Fruit fly (Drosophila melanogaster) whole organism, wandering third instar larva: ENCODE data around the gene salt.

ENCODE experiments used
- Abd-B ChIP-seq: fragments of >200 bp; optimal IDR thresholded peaks from 2 replicates; lab custom pipeline; 2017; ENCODE audit warnings: missing biosample characterization, missing genetic modification characterization
- CG32264 ChIP-seq: fragments of 200-800 bp; sonication (Bioruptor generic); optimal IDR thresholded peaks from 2 replicates; lab custom pipeline; 2016; ENCODE audit warnings: missing biosample characterization, missing genetic modification characterization
- CG9705 ChIP-seq: fragments of 200-800 bp; sonication (Bioruptor generic); optimal IDR thresholded peaks from 2 replicates; lab custom pipeline; 2018; ENCODE audit warnings: missing biosample characterization, mild to moderate bottlenecking, missing genetic modification characterization
- CrebA ChIP-seq: fragments of 200-800 bp; sonication (Bioruptor generic); optimal IDR thresholded peaks from 2 replicates; lab custom pipeline; 2016; ENCODE audit warnings: missing biosample characterization, mild to moderate bottlenecking, missing genetic modification characterization, borderline replicate concordance
- Dfd ChIP-seq: fragments of >200 bp; optimal IDR thresholded peaks from 2 replicates; lab custom pipeline; 2017; ENCODE audit warnings: missing biosample characterization, missing genetic modification characterization
- Dif ChIP-seq: fragments of 200-275, 200-300 bp; sonication (Bioruptor generic); optimal IDR thresholded peaks from 2 replicates; lab custom pipeline; 2018; ENCODE audit warnings: missing biosample characterization, missing genetic modification characterization; ENCODE audit not compliant: partially characterized antibody
- GATAd ChIP-seq: sonication (Bioruptor generic); optimal IDR thresholded peaks from 2 replicates; lab custom pipeline; 2016; ENCODE audit warnings: missing biosample characterization, missing genetic modification characterization
- Hnf4 ChIP-seq: fragments of 200-800 bp; sonication (Bioruptor generic); optimal IDR thresholded peaks from 2 replicates; lab custom pipeline; 2016; ENCODE audit warnings: missing biosample characterization, mild to moderate bottlenecking, missing genetic modification characterization
- Hr78 ChIP-seq: fragments of >200 bp; optimal IDR thresholded peaks from 2 replicates; lab custom pipeline; 2017; ENCODE audit warnings: missing biosample characterization, missing genetic modification characterization
- Hr83 ChIP-seq: fragments of 200-300 bp; sonication (Bioruptor generic); optimal IDR thresholded peaks from 2 replicates; lab custom pipeline; 2016; ENCODE audit warnings: missing biosample characterization, mild to moderate bottlenecking, missing genetic modification characterization, moderate library complexity; ENCODE audit not compliant: poor library complexity, severe bottlenecking
- Jra ChIP-seq: sonication (Bioruptor generic); optimal IDR thresholded peaks from 2 replicates; lab custom pipeline; 2016; ENCODE audit warnings: missing biosample characterization, missing genetic modification characterization
- Mio ChIP-seq: sonication (Bioruptor generic); optimal IDR thresholded peaks from 2 replicates; lab custom pipeline; 2016; ENCODE audit warnings: missing biosample characterization, missing genetic modification characterization
- Myc ChIP-seq: fragments of >200 bp; optimal IDR thresholded peaks from 2 replicates; lab custom pipeline; 2017
- N ChIP-seq: fragments of >200 bp; optimal IDR thresholded peaks from 2 replicates; lab custom pipeline; 2018; ENCODE audit warnings: missing biosample characterization, missing external identifiers, missing genetic modification characterization
- OdsH ChIP-seq: fragments of 200-800 bp; sonication (Bioruptor generic); optimal IDR thresholded peaks from 2 replicates; lab custom pipeline; 2016; ENCODE audit warnings: missing biosample characterization, mild to moderate bottlenecking, missing genetic modification characterization
- Rel ChIP-seq, 2 experiments: fragments of 200-800 bp; sonication (Bioruptor generic) in 1 of 2; optimal IDR thresholded peaks; 2 replicates in 1 of 2; 3 replicates in 1 of 2; lab custom pipeline; 2016 to 2019; ENCODE audit warnings: mild to moderate bottlenecking in 2 of 2, missing biosample characterization in 2 of 2, missing genetic modification characterization in 2 of 2, moderate library complexity in 1 of 2
- Sp1 ChIP-seq: fragments of 200-800 bp; sonication (Bioruptor generic); optimal IDR thresholded peaks from 3 replicates; lab custom pipeline; 2019; ENCODE audit warnings: missing biosample characterization, mild to moderate bottlenecking, missing genetic modification characterization, moderate library complexity
- Vsx2 ChIP-seq: fragments of 200-300, 225-300 bp; sonication (Bioruptor generic); optimal IDR thresholded peaks from 2 replicates; lab custom pipeline; 2018; ENCODE audit warnings: missing biosample characterization, missing genetic modification characterization; ENCODE audit not compliant: partially characterized antibody
- br ChIP-seq: fragments of 200-800 bp; sonication (Bioruptor generic); optimal IDR thresholded peaks from 2 replicates; lab custom pipeline; 2016; ENCODE audit warnings: missing biosample characterization, missing genetic modification characterization
- dl ChIP-seq, 2 experiments: fragments of 175-275, 200-275 bp in 1 of 2; fragments of 200-275 bp in 1 of 2; sonication (Bioruptor generic); optimal IDR thresholded peaks; lab custom pipeline; 2018; ENCODE audit warnings: mild to moderate bottlenecking in 2 of 2, missing biosample characterization in 2 of 2, missing genetic modification characterization in 2 of 2, moderate library complexity in 2 of 2; ENCODE audit not compliant: partially characterized antibody in 2 of 2, insufficient read depth in 1 of 2
- dmrt93B ChIP-seq: fragments of 200-800 bp; sonication (Bioruptor generic); optimal IDR thresholded peaks from 2 replicates; lab custom pipeline; 2018; ENCODE audit warnings: missing biosample characterization, mild to moderate bottlenecking, missing genetic modification characterization
- dsf ChIP-seq: sonication (Bioruptor generic); optimal IDR thresholded peaks from 2 replicates; lab custom pipeline; 2016; ENCODE audit warnings: missing biosample characterization, missing genetic modification characterization, borderline replicate concordance
- ey ChIP-seq: fragments of 200-800 bp; sonication (Bioruptor generic); optimal IDR thresholded peaks from 2 replicates; lab custom pipeline; 2016; ENCODE audit warnings: missing biosample characterization, missing genetic modification characterization
- foxo ChIP-seq, 2 experiments: fragments of 200-800 bp; sonication (Bioruptor generic); optimal IDR thresholded peaks; 2 replicates in 1 of 2; 3 replicates in 1 of 2; lab custom pipeline; 2016 to 2017; ENCODE audit warnings: missing biosample characterization in 2 of 2, missing genetic modification characterization in 2 of 2
- h ChIP-seq: fragments of 200-800 bp; sonication (Bioruptor generic); optimal IDR thresholded peaks from 3 replicates; lab custom pipeline; 2016; ENCODE audit warnings: missing biosample characterization, mild to moderate bottlenecking, missing genetic modification characterization
- lola ChIP-seq: fragments of >200 bp; optimal IDR thresholded peaks from 2 replicates; lab custom pipeline; 2017; ENCODE audit warnings: missing biosample characterization, missing genetic modification characterization
- pan ChIP-seq: fragments of >200 bp; optimal IDR thresholded peaks from 2 replicates; lab custom pipeline; 2017
- psq ChIP-seq: fragments of 200-800 bp; sonication (Bioruptor generic); optimal IDR thresholded peaks from 3 replicates; lab custom pipeline; 2017; ENCODE audit warnings: missing biosample characterization, mild to moderate bottlenecking, missing genetic modification characterization, moderate library complexity
- rgr ChIP-seq: fragments of 200-800 bp; sonication (Bioruptor generic); optimal IDR thresholded peaks from 3 replicates; lab custom pipeline; 2016; ENCODE audit warnings: missing biosample characterization, mild to moderate bottlenecking, missing genetic modification characterization
- sage ChIP-seq: fragments of 200-800 bp; sonication (Bioruptor generic); optimal IDR thresholded peaks from 2 replicates; lab custom pipeline; 2016; ENCODE audit warnings: missing biosample characterization, mild to moderate bottlenecking, missing genetic modification characterization
- sv ChIP-seq: fragments of 200-800 bp; sonication (Bioruptor generic); optimal IDR thresholded peaks from 3 replicates; lab custom pipeline; 2016; ENCODE audit warnings: missing biosample characterization, missing genetic modification characterization
- tai ChIP-seq: sonication (Bioruptor generic); optimal IDR thresholded peaks from 2 replicates; lab custom pipeline; 2016; ENCODE audit warnings: missing biosample characterization, missing genetic modification characterization
- usp ChIP-seq: fragments of >200 bp; optimal IDR thresholded peaks from 2 replicates; lab custom pipeline; 2017; ENCODE audit warnings: missing biosample characterization, missing genetic modification characterization

salt gene

DNA sequence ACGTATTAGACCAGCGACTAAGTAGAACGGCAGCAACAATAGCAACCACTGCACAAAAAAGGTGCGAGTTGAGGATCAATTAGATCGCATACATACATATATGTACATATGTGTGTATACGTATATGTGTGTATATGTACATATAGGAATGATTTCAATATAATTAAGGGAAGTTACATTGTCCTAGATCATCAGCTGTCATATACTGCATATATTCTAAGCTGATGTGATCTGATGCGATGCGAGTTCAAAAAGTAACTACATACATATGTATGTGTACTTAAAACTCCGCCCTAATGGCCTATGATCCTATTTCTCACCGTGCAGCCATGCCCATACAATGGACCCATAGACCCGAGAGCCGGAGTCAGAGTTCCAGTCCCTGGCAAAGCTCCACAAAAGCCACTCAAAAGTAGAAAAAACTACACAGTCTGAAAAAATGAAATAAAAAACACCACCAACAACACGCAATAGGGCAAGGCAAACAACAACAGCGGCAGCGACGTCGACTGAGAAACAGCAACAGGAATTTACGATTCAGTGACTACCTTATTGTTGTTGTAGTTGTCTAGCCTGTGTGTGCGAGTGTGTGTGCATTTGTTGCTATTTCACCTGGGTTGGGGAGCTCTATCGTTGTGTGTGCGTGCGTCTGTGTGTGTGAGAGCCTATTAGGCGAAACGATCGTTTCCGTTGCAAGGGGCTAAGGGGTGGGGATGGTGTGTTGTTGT is 31.1 kb downstream of the salt start:
- TF ChIP-seq N (GFP tag; lab: Kevin White, UChicago) (no peak), Dfd (peak; percentile 50)

DNA sequence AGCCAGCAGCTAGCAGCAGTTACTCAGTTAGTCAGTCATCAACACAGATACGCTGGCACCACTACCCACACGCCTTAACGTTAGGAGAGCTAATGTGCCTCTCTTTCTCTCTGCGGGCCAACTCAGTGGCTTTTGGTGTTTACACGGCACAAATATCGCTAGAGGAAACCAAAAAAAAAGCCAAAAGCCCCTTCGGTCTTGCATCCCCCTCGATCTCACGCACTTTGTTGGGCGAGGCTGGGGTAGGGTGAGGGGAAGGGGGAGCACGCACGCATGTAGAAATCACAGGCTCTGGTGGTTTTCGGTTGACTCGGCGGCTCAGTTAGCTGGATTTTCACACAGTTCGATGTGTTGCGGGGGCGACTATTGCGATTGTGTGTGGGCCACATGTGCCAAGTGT is 32.5 kb downstream of the salt start:
- TF ChIP-seq pan (lab: Kevin White, UChicago): no peak
- TF ChIP-seq Dif (GFP tag; lab: Kevin White, UChicago): peak; percentile 14
- peak; percentile 0 for TF ChIP-seq Hr83
- peak in 1 of 2 experiments; percentile 20 for TF ChIP-seq dl (GFP tag; optimal IDR thresholded peaks at IDR 0.05; lab: Kevin White, UChicago; ENCODE audit: insufficient read depth in 1 of 2, partially characterized antibody in 2 of 2)

DNA sequence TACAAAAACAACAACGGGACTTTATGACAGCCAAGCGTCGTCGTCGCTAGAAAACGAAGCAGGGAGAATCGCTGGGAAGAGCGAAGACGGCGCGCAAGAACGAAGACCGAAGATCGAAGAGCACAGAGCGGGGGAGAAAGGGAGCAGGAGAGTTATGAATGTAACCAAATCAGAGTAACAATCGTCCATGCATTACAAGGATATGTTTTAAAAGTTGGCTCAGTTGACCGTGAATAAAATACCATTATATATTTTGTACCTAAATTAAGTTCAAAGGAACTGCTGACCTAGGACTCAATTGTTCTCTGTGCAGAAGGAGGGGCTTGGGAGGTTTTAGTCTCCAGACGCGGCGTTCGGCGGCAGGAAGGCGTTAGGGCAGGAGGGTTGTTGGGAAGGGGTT is 33.0 kb downstream of the salt start:
- TF ChIP-seq Jra (GFP tag; lab: Kevin White, UChicago): no peak
- TF ChIP-seq CG9705 (GFP tag; lab: Kevin White, UChicago): no peak
- no peak for TF ChIP-seq dmrt93B (GFP tag; lab: Kevin White, UChicago)
- TF ChIP-seq CrebA (GFP tag; lab: Kevin White, UChicago): no peak
- TF ChIP-seq Dif (GFP tag; lab: Kevin White, UChicago): no peak

DNA sequence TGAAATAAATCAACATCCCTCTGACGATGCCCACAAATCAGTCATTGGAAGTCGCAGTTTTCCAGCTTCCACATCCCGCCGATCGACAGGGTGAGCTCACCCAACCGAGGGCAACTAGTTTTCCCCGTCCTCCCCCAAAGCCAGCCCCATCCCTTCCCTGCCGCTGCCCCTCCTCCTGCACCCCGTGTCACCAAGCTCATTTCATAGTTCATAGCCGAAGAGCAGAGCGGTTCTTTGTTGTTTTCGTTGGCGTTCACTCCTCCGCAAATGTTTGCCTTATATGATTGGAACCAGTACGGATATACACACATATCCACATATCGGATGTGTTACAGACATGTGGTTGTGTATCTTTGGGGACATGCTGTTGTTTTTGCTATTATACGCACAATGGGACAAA is 34.4 kb downstream of the salt start:
- TF ChIP-seq Dif (GFP tag; lab: Kevin White, UChicago) (no peak), CrebA (GFP tag; lab: Kevin White, UChicago) (no peak), Rel (GFP tag; optimal IDR thresholded peaks at IDR 0.05; lab: Kevin White, UChicago) (no peak), Rel (tag; optimal IDR thresholded peaks at IDR 0.05; lab: Kevin White, UChicago) (no peak)

DNA sequence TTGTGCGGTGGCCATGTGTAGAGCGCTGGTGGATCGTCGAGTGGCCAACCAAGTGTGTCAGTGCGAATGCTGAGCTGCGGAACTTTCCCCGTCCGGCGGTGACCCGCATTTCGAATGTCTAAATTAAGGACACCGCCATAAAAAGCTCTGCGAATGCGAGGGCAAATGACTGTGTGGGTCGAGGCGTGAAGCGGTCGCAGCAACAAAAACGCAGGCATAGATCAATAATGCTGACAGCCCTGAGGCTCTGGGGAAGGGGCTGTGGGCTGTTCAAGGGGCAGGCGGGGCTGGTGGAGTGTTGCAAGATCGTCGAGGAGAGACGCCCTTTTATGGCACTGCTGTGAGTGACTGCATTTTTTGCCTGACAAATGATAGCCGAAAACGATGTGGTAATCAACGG is 35.0 kb downstream of the salt start:
- no peak for TF ChIP-seq CG32264 (GFP tag; lab: Kevin White, UChicago)
- TF ChIP-seq, all 38 proteins: peak for 0

DNA sequence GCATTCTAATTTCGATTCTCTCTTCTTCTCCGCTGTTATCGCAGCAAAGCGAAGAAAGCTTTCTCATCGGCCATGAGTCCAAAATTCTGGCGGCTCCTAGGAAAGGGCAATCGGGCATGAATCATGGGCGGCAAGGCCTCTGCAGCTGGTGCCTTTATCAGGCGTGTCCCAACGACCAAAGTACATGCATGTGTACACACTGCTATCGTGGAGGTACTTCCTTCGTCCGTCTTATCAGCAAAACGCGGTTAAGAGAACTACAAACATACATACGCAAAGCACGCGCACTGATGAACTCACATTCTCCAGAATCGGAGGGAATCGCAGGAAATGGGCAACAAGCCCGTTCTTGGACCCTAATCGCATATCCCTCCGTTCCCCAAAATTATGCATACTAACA is 35.5 kb downstream of the salt start:
- TF ChIP-seq Mio (GFP tag; lab: Kevin White, UChicago) (no peak), dsf (GFP tag; lab: Kevin White, UChicago) (no peak), Sp1 (GFP tag; lab: Kevin White, UChicago) (no peak), dmrt93B (GFP tag; lab: Kevin White, UChicago) (no peak), Abd-B (GFP tag; lab: Kevin White, UChicago) (no peak), Jra (GFP tag; lab: Kevin White, UChicago) (no peak), Myc (lab: Kevin White, UChicago) (no peak), sage (no peak), ey (no peak), h (GFP tag; lab: Kevin White, UChicago) (no peak), br (no peak), Dfd (no peak), lola (GFP tag; lab: Kevin White, UChicago) (no peak), Hr83 (no peak), OdsH (GFP tag; lab: Kevin White, UChicago) (no peak), tai (GFP tag; lab: Kevin White, UChicago) (no peak), Vsx2 (GFP tag; lab: Kevin White, UChicago) (no peak), sv (GFP tag; lab: Kevin White, UChicago) (no peak), CG32264 (GFP tag; lab: Kevin White, UChicago) (no peak)
- TF ChIP-seq, all 38 proteins: peak for 0

DNA sequence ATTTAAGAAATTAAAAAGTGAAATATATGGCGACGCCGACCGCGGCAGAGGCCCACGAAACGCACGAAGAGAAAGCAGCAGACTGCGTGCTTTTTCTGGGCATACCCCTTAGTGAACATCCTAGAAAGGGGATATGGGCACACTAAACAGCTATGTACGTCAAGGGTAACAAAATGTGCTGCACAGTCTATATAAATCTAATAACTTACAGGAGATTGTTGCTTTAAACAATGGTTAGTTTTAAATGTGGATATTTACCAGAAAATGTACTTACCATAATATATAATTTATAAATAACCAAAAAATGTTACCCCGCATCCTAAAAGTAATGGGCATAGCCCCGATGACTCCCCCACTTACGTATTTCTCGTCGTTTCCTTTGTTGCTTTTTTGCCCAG is 36.3 kb downstream of the salt start:
- TF ChIP-seq sage (peak; percentile 19), N (GFP tag; lab: Kevin White, UChicago) (no peak), Hr78 (GFP tag; lab: Kevin White, UChicago) (no peak), sv (GFP tag; lab: Kevin White, UChicago) (no peak), Myc (lab: Kevin White, UChicago) (no peak), Hr83 (no peak), ey (peak; percentile 18), pan (lab: Kevin White, UChicago) (no peak), Dif (GFP tag; lab: Kevin White, UChicago) (no peak), tai (GFP tag; lab: Kevin White, UChicago) (no peak), psq (GFP tag; lab: Kevin White, UChicago) (peak; percentile 48), foxo (GFP tag; optimal IDR thresholded peaks at IDR 0.05; lab: Kevin White, UChicago) (peak in 1 of 2 experiments; percentile 46), Dfd (no peak), Hnf4 (no peak), CG9705 (GFP tag; lab: Kevin White, UChicago) (no peak), rgr (GFP tag; lab: Kevin White, UChicago) (peak; percentile 35), GATAd (no peak), lola (GFP tag; lab: Kevin White, UChicago) (no peak), h (GFP tag; lab: Kevin White, UChicago) (peak; percentile 42), Sp1 (GFP tag; lab: Kevin White, UChicago) (peak; percentile 25), dl (GFP tag; optimal IDR thresholded peaks at IDR 0.05; lab: Kevin White, UChicago; ENCODE audit: insufficient read depth in 1 of 2, partially characterized antibody in 2 of 2) (no peak), usp (GFP tag; lab: Kevin White, UChicago) (no peak), CG32264 (GFP tag; lab: Kevin White, UChicago) (no peak), CrebA (GFP tag; lab: Kevin White, UChicago) (no peak), dmrt93B (GFP tag; lab: Kevin White, UChicago) (no peak)
